Worm (Caenorhabditis elegans) whole organism, midembryonic: ENCODE data around the gene Y62H9A.13.

Experiments
- T22C8.4 ChIP-seq: fragments of 200-800 bp; sonication (Bioruptor generic); IDR thresholded peaks from 2 replicates; pipeline ENCODE4 v1.3.6; 2022; ENCODE audit warnings: missing genetic modification characterization, missing compliant biosample characterization
- cog-1 ChIP-seq: sonication (generic microtip); optimal IDR thresholded peaks from 2 replicates; lab custom pipeline; 2016; ENCODE audit warnings: missing genetic modification characterization, missing compliant biosample characterization
- flt-1 ChIP-seq: fragments of 200-800 bp; sonication (Bioruptor generic); IDR thresholded peaks from 2 replicates; pipeline ENCODE4 v1.3.6; 2022; ENCODE audit warnings: missing genetic modification characterization, missing compliant biosample characterization
- klf-2 ChIP-seq: fragments of 200-800 bp; sonication (Bioruptor generic); conservative IDR thresholded peaks from 2 replicates; pipeline ENCODE4 v1.3.6; 2022; ENCODE audit warnings: missing genetic modification reagents, missing genetic modification characterization, missing compliant biosample characterization
- med-1 ChIP-seq: sonication (generic microtip); optimal IDR thresholded peaks from 2 replicates; lab custom pipeline; 2017; ENCODE audit warnings: missing genetic modification characterization, mild to moderate bottlenecking, missing compliant biosample characterization, antibody characterized with exemption, missing genetic modification reagents; ENCODE audit not compliant: insufficient read depth
- ref-1 ChIP-seq: fragments of 200-800 bp; sonication (Bioruptor generic); conservative IDR thresholded peaks from 2 replicates; pipeline ENCODE4 v1.3.6; 2022; ENCODE audit warnings: missing genetic modification reagents, missing genetic modification characterization, missing compliant biosample characterization
- tab-1 ChIP-seq: fragments of 200-800 bp; sonication (Bioruptor generic); IDR thresholded peaks from 2 replicates; pipeline ENCODE4 v1.3.6; 2022; ENCODE audit warnings: missing genetic modification characterization, missing compliant biosample characterization
- ztf-23 ChIP-seq: fragments of 200-800 bp; sonication (Bioruptor generic); IDR thresholded peaks from 2 replicates; pipeline ENCODE4 v1.3.6; 2022; ENCODE audit warnings: missing genetic modification reagents, missing genetic modification characterization, missing compliant biosample characterization
- ztf-29 ChIP-seq: fragments of 200-800 bp; sonication (Bioruptor generic); IDR thresholded peaks from 2 replicates; pipeline ENCODE4 v1.3.6; 2022; ENCODE audit warnings: missing genetic modification reagents, missing genetic modification characterization, missing compliant biosample characterization

Gene Y62H9A.13

ce11 chrX:11913824-11914223 lies 3.0 kb upstream of the Y62H9A.13 start, which contains the start of gene Y62H9A.12:
Gene Y62H9A.12, plus strand, starts transcription at chrX:11914124.
- TF ChIP-seq med-1 (no peak), klf-2 (GFP tag; lab: Robert Waterston, UW) (no peak), ref-1 (GFP tag; lab: Robert Waterston, UW) (no peak), cog-1 (tag; lab: Kevin White, UChicago) (no peak), T22C8.4 (GFP tag; lab: Robert Waterston, UW) (no peak)

ce11 chrX:11917994-11918393 lies 1.2 kb downstream of the Y62H9A.13 start, which contains the start of gene Y62H9A.16:
Gene Y62H9A.16, plus strand, starts transcription at chrX:11918294.
- TF ChIP-seq ztf-29 (GFP tag; lab: Robert Waterston, UW): no peak
- TF ChIP-seq T22C8.4 (GFP tag; lab: Robert Waterston, UW): no peak
- no peak for TF ChIP-seq cog-1 (tag; lab: Kevin White, UChicago)
- TF ChIP-seq ref-1 (GFP tag; lab: Robert Waterston, UW): no peak
- no peak for TF ChIP-seq ztf-23 (GFP tag; lab: Robert Waterston, UW)
- no peak for TF ChIP-seq tab-1 (GFP tag; lab: Robert Waterston, UW)
- TF ChIP-seq flt-1: no peak
- TF ChIP-seq klf-2 (GFP tag; lab: Robert Waterston, UW): no peak
- TF ChIP-seq med-1: no peak

DNA sequence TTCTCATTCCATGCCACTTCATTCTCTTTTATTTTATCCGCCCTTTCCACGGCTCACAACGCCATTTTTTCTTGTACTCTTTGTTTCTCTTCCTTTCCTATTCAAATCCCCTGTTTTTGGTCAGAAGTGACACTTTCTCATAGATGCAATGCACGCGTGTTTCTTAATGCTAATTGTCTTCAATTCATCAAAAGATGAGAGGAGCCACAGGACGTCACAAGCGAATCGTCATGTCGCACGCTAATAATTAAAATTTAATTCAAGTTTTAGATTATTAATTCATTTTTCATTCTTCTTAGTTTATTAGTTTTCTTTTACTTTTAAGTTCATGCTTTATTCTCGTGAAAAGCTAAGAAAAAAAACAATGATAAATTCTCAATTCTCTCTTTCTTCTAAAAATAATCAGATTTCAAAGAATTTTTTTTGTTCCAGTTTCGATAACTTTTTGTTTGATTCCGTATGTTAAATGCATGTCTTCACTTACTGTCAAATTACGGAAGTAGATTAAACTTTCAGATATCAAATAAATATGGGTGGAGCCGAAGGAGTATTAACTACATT lies 4.0 kb downstream of the Y62H9A.13 start, which contains the start of gene Y62H9A.14:
Y62H9A.14 (plus strand) TSS at position 511 of the 561 bp plus-strand sequence.
- TF ChIP-seq T22C8.4 (GFP tag; lab: Robert Waterston, UW): no peak
- TF ChIP-seq med-1: no peak
- TF ChIP-seq ztf-23 (GFP tag; lab: Robert Waterston, UW): no peak
- no peak for TF ChIP-seq ref-1 (GFP tag; lab: Robert Waterston, UW)
- no peak for TF ChIP-seq cog-1 (tag; lab: Kevin White, UChicago)
- TF ChIP-seq ztf-29 (GFP tag; lab: Robert Waterston, UW): no peak
- TF ChIP-seq flt-1: no peak
- no peak for TF ChIP-seq tab-1 (GFP tag; lab: Robert Waterston, UW)
- TF ChIP-seq klf-2 (GFP tag; lab: Robert Waterston, UW): no peak

DNA sequence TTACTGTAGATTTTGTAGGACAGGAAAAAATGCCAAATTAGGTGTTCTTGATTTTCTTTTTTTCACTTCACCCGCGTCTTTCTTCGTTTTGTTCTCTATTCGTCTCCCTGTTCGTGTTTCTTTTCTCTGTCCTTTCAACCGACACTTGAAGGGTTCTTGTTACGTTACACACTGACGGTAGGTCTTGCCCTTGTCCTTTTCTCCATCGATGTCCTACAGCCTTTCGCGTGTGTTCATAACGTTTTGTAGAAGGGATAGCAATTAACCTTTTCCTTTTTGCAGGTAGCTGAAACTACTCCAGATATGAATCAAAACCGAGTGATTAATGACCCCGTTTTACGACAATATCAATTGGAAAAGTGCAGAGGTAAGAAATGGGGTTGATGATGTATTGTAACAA lies 7.4 kb downstream of the Y62H9A.13 start, which contains the start of gene F55G7.1:
F55G7.1 (plus strand) TSS at position 276 of the 400 bp plus-strand sequence.
- TF ChIP-seq ztf-29 (GFP tag; lab: Robert Waterston, UW) (no peak), flt-1 (no peak), tab-1 (GFP tag; lab: Robert Waterston, UW) (no peak), ref-1 (GFP tag; lab: Robert Waterston, UW) (no peak), med-1 (no peak), T22C8.4 (GFP tag; lab: Robert Waterston, UW) (no peak), klf-2 (GFP tag; lab: Robert Waterston, UW) (no peak), cog-1 (tag; lab: Kevin White, UChicago) (no peak), ztf-23 (GFP tag; lab: Robert Waterston, UW) (no peak)

DNA sequence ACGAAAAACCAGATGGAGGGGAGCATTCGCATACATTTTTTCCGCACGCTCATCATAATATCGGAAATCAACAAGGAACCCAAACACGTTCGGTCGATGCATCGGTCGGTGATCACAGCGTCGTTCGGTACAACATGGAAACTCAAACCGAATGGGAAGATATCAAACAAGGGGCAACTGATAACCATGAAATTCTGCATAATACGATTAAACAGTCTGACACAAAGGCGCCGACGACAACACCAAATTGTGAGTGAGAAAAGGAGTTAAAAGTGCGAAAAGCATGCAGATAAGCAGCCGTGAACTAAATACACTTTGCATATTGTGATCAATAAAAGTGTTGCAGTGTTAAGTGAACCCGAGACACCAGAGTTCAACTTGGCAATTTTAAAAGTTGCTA lies 8.4 kb downstream of the Y62H9A.13 start:
- TF ChIP-seq T22C8.4 (GFP tag; lab: Robert Waterston, UW): no peak
- no peak for TF ChIP-seq cog-1 (tag; lab: Kevin White, UChicago)
- TF ChIP-seq ztf-29 (GFP tag; lab: Robert Waterston, UW): no peak
- TF ChIP-seq tab-1 (GFP tag; lab: Robert Waterston, UW): no peak
- TF ChIP-seq ref-1 (GFP tag; lab: Robert Waterston, UW): no peak
- TF ChIP-seq med-1: no peak
- TF ChIP-seq klf-2 (GFP tag; lab: Robert Waterston, UW): no peak
- no peak for TF ChIP-seq ztf-23 (GFP tag; lab: Robert Waterston, UW)
- no peak for TF ChIP-seq flt-1

DNA sequence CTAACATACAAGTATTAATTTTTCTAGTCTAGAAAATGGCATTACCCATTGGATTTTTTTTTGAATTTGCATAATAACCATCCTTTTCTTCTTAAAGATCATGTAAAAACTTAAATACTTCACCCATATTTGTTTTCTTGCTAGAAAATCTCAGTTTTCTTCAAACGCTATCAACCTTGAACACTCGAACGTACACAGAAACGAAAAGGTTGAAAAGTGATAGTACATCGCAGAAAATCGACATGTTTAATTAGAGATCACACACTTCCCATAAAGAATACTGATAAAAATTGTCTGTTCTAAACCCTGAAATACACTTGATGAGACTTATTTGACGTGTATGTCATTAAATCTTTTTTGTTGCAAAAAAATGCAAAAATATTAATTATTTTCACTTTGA lies 10.8 kb downstream of the Y62H9A.13 start, which contains the start of gene F55G7.4:
F55G7.4 (plus strand) TSS at position 301 of the 400 bp plus-strand sequence.
- TF ChIP-seq ztf-29 (GFP tag; lab: Robert Waterston, UW) (no peak), tab-1 (GFP tag; lab: Robert Waterston, UW) (no peak)

DNA sequence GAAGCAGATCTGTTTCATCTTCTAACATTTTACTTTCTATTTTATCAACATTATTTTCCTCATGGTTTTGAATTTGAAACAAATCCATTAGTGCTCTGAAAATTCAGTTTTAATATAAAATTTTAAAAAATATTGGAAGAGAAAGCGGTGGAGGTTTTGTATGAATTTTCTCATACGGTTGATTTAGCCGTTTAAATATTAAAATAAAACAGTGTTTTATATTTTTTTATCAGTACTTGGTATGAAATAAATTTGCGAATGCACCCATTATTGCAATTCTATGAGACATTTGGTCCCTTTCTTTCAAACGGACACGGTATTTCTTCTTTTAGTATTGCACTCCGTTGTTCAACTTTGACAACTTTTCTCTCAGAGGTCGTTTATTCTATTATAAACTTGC lies 14.8 kb downstream of the Y62H9A.13 start, which contains the start of gene dot-1.4:
dot-1.4 (minus strand) TSS at position 101 of the 400 bp plus-strand sequence.
- no peak for TF ChIP-seq cog-1 (tag; lab: Kevin White, UChicago)
- no peak for TF ChIP-seq klf-2 (GFP tag; lab: Robert Waterston, UW)
- no peak for TF ChIP-seq tab-1 (GFP tag; lab: Robert Waterston, UW)
- TF ChIP-seq ztf-23 (GFP tag; lab: Robert Waterston, UW): no peak
- no peak for TF ChIP-seq med-1
- no peak for TF ChIP-seq ztf-29 (GFP tag; lab: Robert Waterston, UW)
- no peak for TF ChIP-seq flt-1
- no peak for TF ChIP-seq T22C8.4 (GFP tag; lab: Robert Waterston, UW)
- TF ChIP-seq ref-1 (GFP tag; lab: Robert Waterston, UW): no peak

DNA sequence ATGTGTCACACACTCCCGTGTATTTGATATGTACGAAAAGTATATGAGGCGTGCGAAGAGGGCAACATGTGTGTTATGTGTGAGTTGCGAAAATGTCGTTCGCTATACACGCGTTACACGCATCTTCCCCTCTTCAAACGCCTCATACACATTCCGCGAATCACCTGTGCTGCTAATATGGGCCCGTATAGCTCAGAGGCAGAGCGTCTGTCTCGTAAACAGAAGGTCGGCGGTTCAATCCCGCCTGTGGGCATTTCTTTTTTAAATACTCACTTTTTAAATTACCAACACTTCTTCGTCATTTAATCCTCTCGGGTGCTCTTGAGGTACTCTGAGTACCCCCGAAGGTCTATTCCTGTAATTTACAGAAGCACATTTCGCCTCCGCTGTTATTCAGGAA lies 16.7 kb downstream of the Y62H9A.13 start:
- TF ChIP-seq flt-1: 0 out of 2 replicates have a peak, but pooled peaks have one; percentile 32
- TF ChIP-seq cog-1 (tag; lab: Kevin White, UChicago): no peak
- 0 out of 2 replicates have a peak, but pooled peaks have one; percentile 32 for TF ChIP-seq tab-1 (GFP tag; lab: Robert Waterston, UW)

- TF ChIP-seq ztf-23 (GFP tag; lab: Robert Waterston, UW) (peak; percentile 85), T22C8.4 (GFP tag; lab: Robert Waterston, UW) (peak; percentile 63; the same call in 1 of the 2 replicates), cog-1 (tag; lab: Kevin White, UChicago) (peak; percentile 69), ztf-29 (GFP tag; lab: Robert Waterston, UW) (0 out of 2 replicates have a peak, but pooled peaks have one; percentile 58), ref-1 (GFP tag; lab: Robert Waterston, UW) (peak; percentile 72), med-1 (peak; percentile 41), tab-1 (GFP tag; lab: Robert Waterston, UW) (peak; percentile 90), flt-1 (peak; percentile 92), klf-2 (GFP tag; lab: Robert Waterston, UW) (peak; percentile 79)
Observed at ce11 chrX:11934933-11935332, 18.1 kb downstream of the Y62H9A.13 start.
